Worm (Caenorhabditis elegans): ENCODE results near the gene pfut-1.

The pfut-1 gene

DNA sequence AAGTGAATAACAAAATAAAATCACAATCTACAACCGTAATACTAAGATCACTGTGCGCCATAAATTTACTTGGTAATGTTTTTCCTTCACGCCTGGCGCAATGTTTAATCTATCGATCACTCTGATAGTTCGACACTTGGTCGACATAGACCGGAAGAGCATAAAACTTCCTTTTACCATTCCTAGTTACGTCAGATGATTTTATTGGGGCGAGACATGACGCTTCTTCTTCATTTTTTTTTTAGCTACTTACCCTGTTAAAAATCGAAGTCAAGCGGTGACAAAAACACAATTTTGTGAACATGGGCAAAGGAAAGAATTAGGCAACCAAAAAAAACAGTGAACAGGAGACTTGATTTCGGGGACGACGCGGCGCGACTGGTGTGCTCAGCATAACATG, 11.1 kb upstream of the pfut-1 start:
- TF ChIP-seq egrh-3 (GFP tag; IDR thresholded peaks at IDR 0.05) (no peak), nhr-80 (tag; optimal IDR thresholded peaks at IDR 0.05) (peak; percentile 75)

DNA sequence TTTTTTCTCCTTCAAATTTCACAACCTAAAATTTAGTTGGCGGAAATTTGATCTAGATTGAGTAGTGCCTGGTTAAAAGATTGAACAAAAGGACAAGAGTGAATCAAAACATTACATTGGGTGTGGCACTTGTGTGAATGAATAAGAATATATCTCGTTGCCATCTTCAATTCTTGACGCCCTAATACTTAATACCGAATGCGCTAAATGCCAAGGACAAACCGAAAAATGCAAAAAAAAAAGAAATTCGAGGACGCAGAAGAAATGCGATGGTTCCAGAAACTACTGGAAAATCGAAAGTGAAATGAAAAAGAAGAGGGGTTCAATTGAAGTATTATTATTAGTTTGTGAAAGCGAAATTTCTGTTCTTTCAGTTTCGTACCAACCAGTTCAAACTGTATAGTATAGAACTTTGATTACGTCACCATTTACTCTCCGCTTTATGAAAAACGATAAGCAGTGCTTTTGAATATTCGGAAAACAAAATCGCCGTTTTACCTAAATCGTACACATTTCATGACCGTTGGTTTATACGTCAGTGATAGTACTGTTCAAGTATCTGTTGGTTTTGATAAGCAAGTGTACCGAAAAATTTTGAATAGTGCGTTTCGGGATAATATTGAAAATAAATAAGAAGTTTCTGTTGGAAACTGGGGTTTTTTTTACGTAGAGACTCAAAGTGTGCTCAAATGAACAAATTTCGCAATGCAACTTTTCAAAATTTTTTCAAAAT, 10.3 kb upstream of the pfut-1 start:
- no peak for TF ChIP-seq cebp-1 (GFP tag; IDR thresholded peaks at IDR 0.05)
- TF ChIP-seq cebp-1 (tag; optimal IDR thresholded peaks at IDR 0.05) = peak; percentile 22
- TF ChIP-seq K12H6.12 (tag; optimal IDR thresholded peaks at IDR 0.05) = no peak
- TF ChIP-seq hsf-1 (GFP tag; IDR thresholded peaks at IDR 0.05) = peak; percentile 39; the same call in 1 of the 2 replicates
- TF ChIP-seq pha-4 (tag; optimal IDR thresholded peaks at IDR 0.05) = no peak
- peak; percentile 26 for TF ChIP-seq rpc-1 (optimal IDR thresholded peaks at IDR 0.05)
- TF ChIP-seq rpc-1 (tag; optimal IDR thresholded peaks at IDR 0.05) = no peak
- TF ChIP-seq hlh-26 (GFP tag; conservative IDR thresholded peaks at IDR 0.05) = no peak

DNA sequence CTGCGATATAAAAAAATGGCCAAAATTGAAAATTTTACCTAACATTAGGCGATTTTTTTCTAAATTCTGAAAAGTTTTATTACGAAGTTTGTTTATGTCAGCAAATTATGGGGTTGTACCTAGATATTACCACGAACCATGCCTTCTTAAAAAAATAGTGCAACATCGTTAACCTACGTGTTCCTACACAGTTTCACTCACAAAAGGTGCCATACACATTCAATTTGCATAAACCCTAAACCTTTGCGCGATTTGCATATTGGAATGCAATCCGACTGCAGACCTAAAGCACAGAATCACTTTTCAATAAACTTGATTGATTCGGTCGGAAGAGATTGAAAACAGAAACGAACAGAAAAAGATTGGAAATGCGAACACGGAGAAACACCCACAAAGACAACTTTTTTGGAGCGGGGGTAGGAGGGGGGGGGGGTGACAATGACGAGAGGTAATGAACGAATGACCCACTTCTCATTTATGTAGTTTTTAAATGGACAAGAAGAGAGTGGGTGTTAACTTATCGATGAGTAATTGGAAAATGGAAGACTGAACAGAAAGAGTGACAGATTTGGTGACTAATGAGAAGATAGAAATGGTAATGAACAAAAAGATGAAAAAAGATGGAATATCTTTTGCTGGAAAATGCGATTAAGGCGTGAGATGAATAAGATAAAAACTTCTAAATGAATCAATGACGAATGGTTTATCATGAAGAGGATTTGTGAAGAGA, 9.4 kb upstream of the pfut-1 start:
- TF ChIP-seq T26A5.8 (tag; optimal IDR thresholded peaks at IDR 0.05) (no peak), ztf-22 (GFP tag; optimal IDR thresholded peaks at IDR 0.05) (no peak), sptf-2 (GFP tag; optimal IDR thresholded peaks at IDR 0.05) (no peak), hlh-12 (tag; optimal IDR thresholded peaks at IDR 0.05) (no peak), hmg-20 (GFP tag; IDR thresholded peaks at IDR 0.05) (no peak), somi-1 (GFP tag; optimal IDR thresholded peaks at IDR 0.05) (no peak), lsl-1 (GFP tag; optimal IDR thresholded peaks at IDR 0.05) (no peak), xnd-1 (tag; optimal IDR thresholded peaks at IDR 0.05) (no peak), ama-1 (optimal IDR thresholded peaks at IDR 0.05) (no peak), ama-1 (GFP tag; optimal IDR thresholded peaks at IDR 0.05) (no peak), chd-7 (tag; optimal IDR thresholded peaks at IDR 0.05) (no peak), F10E7.11 (tag; optimal IDR thresholded peaks at IDR 0.05) (no peak), zfh-2 (GFP tag; conservative IDR thresholded peaks at IDR 0.05) (no peak)

DNA sequence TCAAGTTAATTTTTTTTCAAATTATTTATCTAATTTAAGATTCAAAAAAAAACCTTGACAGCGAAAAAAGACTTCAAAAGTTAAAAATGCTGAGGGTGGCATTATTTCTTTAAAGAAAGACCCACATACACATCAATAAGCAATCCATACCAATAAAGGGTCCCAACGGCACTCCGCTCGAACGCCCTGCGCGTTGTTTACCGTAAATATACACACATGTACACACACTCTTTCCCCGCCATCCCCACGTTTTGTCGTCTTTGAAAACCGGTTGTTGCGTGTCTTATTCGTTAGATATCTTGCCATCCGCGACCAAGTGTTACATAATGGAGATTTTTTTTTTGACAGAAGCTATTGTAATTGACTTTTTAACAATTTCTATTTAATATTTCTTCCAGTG, 6.1 kb upstream of the pfut-1 start, which contains the start of gene gcc-1:
TSS of gene gcc-1 (plus strand) at position 399 of the 400 bp plus-strand sequence.
- TF ChIP-seq madf-3 (GFP tag; IDR thresholded peaks at IDR 0.05) (0 out of 2 replicates have a peak, but pooled peaks have one; percentile 5), attf-3 (GFP tag; conservative IDR thresholded peaks at IDR 0.05) (peak; percentile 89), ztf-25 (GFP tag; IDR thresholded peaks at IDR 0.05) (no peak), bed-2 (GFP tag; IDR thresholded peaks at IDR 0.05) (no peak), pha-4 (tag; optimal IDR thresholded peaks at IDR 0.05) (peak; percentile 0), F37B4.10 (GFP tag; IDR thresholded peaks at IDR 0.05) (no peak), dox-1 (GFP tag; IDR thresholded peaks at IDR 0.05) (no peak), ceh-58 (GFP tag; IDR thresholded peaks at IDR 0.05) (no peak), fkh-3 (tag; optimal IDR thresholded peaks at IDR 0.05) (no peak)

DNA sequence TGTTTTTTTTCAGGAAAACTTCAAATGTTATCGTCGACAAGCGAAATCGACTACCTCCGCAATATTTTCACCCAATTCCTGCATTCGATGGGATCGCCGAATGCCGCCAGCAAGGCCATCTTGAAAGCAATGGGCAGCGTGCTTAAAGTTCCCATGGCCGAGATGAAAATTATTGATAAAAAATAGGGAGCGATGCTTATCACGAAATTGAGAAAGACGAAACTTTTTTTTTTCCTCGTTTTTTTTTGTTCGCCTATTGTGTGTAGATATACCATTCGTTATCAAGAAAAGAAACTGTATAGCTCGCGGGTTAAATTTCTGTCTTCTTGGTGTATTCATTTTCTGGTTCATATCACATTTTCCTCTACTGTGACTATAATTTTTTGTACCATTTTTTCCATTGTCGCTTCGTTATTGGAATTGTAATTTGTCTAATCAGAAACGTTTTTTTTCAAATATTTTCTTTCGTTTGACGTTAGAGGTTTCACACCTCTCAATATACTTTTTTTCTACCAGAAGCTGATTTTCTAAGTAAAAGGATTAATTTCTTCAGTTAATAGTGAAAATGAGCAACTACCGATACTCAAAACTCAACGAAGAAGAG, 1.6 kb upstream of the pfut-1 start, which contains the start of gene syx-6:
TSS of gene syx-6 (plus strand) at position 554 of the 604 bp plus-strand sequence.
- TF ChIP-seq ceh-100 (GFP tag; IDR thresholded peaks at IDR 0.05) (no peak), nhr-27 (tag; optimal IDR thresholded peaks at IDR 0.05) (no peak), D2030.7 (GFP tag; IDR thresholded peaks at IDR 0.05) (no peak), ZK185.1 (tag; optimal IDR thresholded peaks at IDR 0.05; ENCODE audit: poor library complexity, severe bottlenecking) (no peak), T26A5.8 (tag; optimal IDR thresholded peaks at IDR 0.05) (no peak), ztf-26 (tag; optimal IDR thresholded peaks at IDR 0.05) (no peak), hlh-12 (tag; optimal IDR thresholded peaks at IDR 0.05) (no peak), B0019.2 (GFP tag; conservative IDR thresholded peaks at IDR 0.05) (no peak), rcor-1 (GFP tag; IDR thresholded peaks at IDR 0.05) (no peak), zfh-2 (GFP tag; conservative IDR thresholded peaks at IDR 0.05) (no peak), sptf-2 (GFP tag; optimal IDR thresholded peaks at IDR 0.05) (no peak), die-1 (tag; optimal IDR thresholded peaks at IDR 0.05) (no peak), ztf-28 (GFP tag; IDR thresholded peaks at IDR 0.05) (no peak), chd-7 (tag; optimal IDR thresholded peaks at IDR 0.05) (no peak), lsy-27 (tag; optimal IDR thresholded peaks at IDR 0.05; ENCODE audit: borderline replicate concordance, insufficient read depth) (no peak), sdz-38 (tag; optimal IDR thresholded peaks at IDR 0.05) (no peak)

Measured in whole organism, young adult.